Fruit fly (Drosophila melanogaster) whole organism, embryonic: ENCODE data around the gene Srp9.
A peak's percentile ranks its signal among the peaks of the same experiment; 100 is the strongest.

Experiments
- Atf-2 ChIP-seq: fragments of 200-800 bp; sonication (Bioruptor generic); optimal IDR thresholded peaks from 2 replicates; lab custom pipeline; 2016; ENCODE audit warnings: missing biosample characterization, missing genetic modification characterization
- Atf3 ChIP-seq: fragments of 200-800 bp; sonication (Bioruptor generic); optimal IDR thresholded peaks from 3 replicates; lab custom pipeline; 2016; ENCODE audit warnings: missing biosample characterization, missing genetic modification characterization
- Awh ChIP-seq: fragments of 200-800 bp; sonication (Bioruptor generic); IDR thresholded peaks from 2 replicates; pipeline ENCODE4, ENCODE4 v1.3.6; 2022; ENCODE audit warnings: missing biosample characterization, missing genetic modification characterization
- Bteb2 ChIP-seq: fragments of 200-800 bp; sonication (Bioruptor generic); optimal IDR thresholded peaks from 2 replicates; lab custom pipeline; 2016; ENCODE audit warnings: missing biosample characterization, missing genetic modification characterization
- C15 ChIP-seq: fragments of 200-800 bp; sonication (Bioruptor generic); IDR thresholded peaks from 3 replicates; pipeline ENCODE4 v1.3.6; 2022; ENCODE audit warnings: missing biosample characterization, missing genetic modification characterization
- CG10274 ChIP-seq: fragments of 200-800 bp; sonication (Bioruptor generic); optimal IDR thresholded peaks from 3 replicates; lab custom pipeline; 2017; ENCODE audit warnings: missing biosample characterization, mild to moderate bottlenecking, missing genetic modification characterization
- CG10543 ChIP-seq: fragments of 200-800 bp; sonication (Bioruptor generic); optimal IDR thresholded peaks from 3 replicates; lab custom pipeline; 2017; ENCODE audit warnings: missing biosample characterization, mild to moderate bottlenecking, missing genetic modification characterization, moderate library complexity
- CG12155 ChIP-seq: fragments of 200-800 bp; sonication (Bioruptor generic); optimal IDR thresholded peaks from 3 replicates; lab custom pipeline; 2016; ENCODE audit warnings: missing biosample characterization, missing genetic modification characterization
- CG13424 ChIP-seq: fragments of 200-800 bp; sonication (Bioruptor generic); optimal IDR thresholded peaks from 2 replicates; lab custom pipeline; 2019; ENCODE audit warnings: missing biosample characterization, mild to moderate bottlenecking, missing genetic modification characterization, moderate library complexity
- CG31441 ChIP-seq: fragments of 200-800 bp; sonication (Bioruptor generic); IDR thresholded peaks from 2 replicates; pipeline ENCODE4 v1.3.6; 2022; ENCODE audit warnings: missing biosample characterization, missing genetic modification characterization
- CG32532 ChIP-seq: fragments of 200-800 bp; sonication (Bioruptor generic); IDR thresholded peaks from 2 replicates; pipeline ENCODE4 v1.3.6; 2022; ENCODE audit warnings: missing biosample characterization, missing genetic modification characterization
- CG3847 ChIP-seq: fragments of 200-800 bp; sonication (Bioruptor generic); IDR thresholded peaks from 2 replicates; pipeline ENCODE4 v1.3.6; 2022; ENCODE audit warnings: missing biosample characterization, missing genetic modification characterization
- CG3995 ChIP-seq: fragments of 200-800 bp; sonication (Bioruptor generic); optimal IDR thresholded peaks from 3 replicates; lab custom pipeline; 2016; ENCODE audit warnings: missing biosample characterization, missing genetic modification characterization
- CG7556 ChIP-seq: fragments of 200-800 bp; sonication (Bioruptor generic); optimal IDR thresholded peaks from 2 replicates; lab custom pipeline; 2017; ENCODE audit warnings: missing biosample characterization, mild to moderate bottlenecking, missing genetic modification characterization
- CG7839 ChIP-seq: fragments of 200-800 bp; sonication (Bioruptor generic); optimal IDR thresholded peaks from 3 replicates; lab custom pipeline; 2018; ENCODE audit warnings: missing biosample characterization, mild to moderate bottlenecking, missing genetic modification characterization, moderate library complexity
- CG7987 ChIP-seq: fragments of 200-800 bp; sonication (Bioruptor generic); optimal IDR thresholded peaks from 2 replicates; lab custom pipeline; 2018; ENCODE audit warnings: missing biosample characterization, mild to moderate bottlenecking, missing genetic modification characterization, moderate library complexity
- CG9817 ChIP-seq: fragments of 200-800 bp; sonication (Bioruptor generic); optimal IDR thresholded peaks from 2 replicates; lab custom pipeline; 2018; ENCODE audit warnings: missing biosample characterization, mild to moderate bottlenecking, missing genetic modification characterization, moderate library complexity
- CG9932 ChIP-seq: fragments of 200-800 bp; sonication (Bioruptor generic); IDR thresholded peaks from 2 replicates; pipeline ENCODE4 v1.3.6; 2022; ENCODE audit warnings: missing biosample characterization, missing genetic modification characterization
- Chrac-16 ChIP-seq: fragments of 200-800 bp; sonication (Bioruptor generic); optimal IDR thresholded peaks from 3 replicates; lab custom pipeline; 2016; ENCODE audit warnings: missing biosample characterization, missing genetic modification characterization
- Dip2 ChIP-seq: fragments of 200-800 bp; sonication (Bioruptor generic); IDR thresholded peaks from 2 replicates; pipeline ENCODE4 v1.3.6; 2022; ENCODE audit warnings: missing biosample characterization, missing genetic modification characterization
- Drgx ChIP-seq: fragments of 200-800 bp; sonication (Bioruptor generic); IDR thresholded peaks from 2 replicates; pipeline ENCODE4 v1.3.6; 2022; ENCODE audit warnings: missing biosample characterization, missing genetic modification characterization
- E2f2 ChIP-seq: fragments of 200-800 bp; sonication (Bioruptor generic); IDR thresholded peaks from 2 replicates; pipeline ENCODE4 v1.3.6; 2022; ENCODE audit warnings: missing biosample characterization, missing genetic modification characterization
- Meics ChIP-seq: fragments of 200-800 bp; sonication (Bioruptor generic); optimal IDR thresholded peaks from 2 replicates; lab custom pipeline; 2017; ENCODE audit warnings: missing biosample characterization, mild to moderate bottlenecking, missing genetic modification characterization
- NFAT ChIP-seq: fragments of 200-800 bp; sonication (Bioruptor generic); IDR thresholded peaks from 2 replicates; pipeline ENCODE4 v1.3.6; 2022; ENCODE audit warnings: missing biosample characterization, missing genetic modification characterization
- Neu2 ChIP-seq: fragments of 200-800 bp; sonication (Bioruptor generic); optimal IDR thresholded peaks from 3 replicates; lab custom pipeline; 2016; ENCODE audit warnings: missing biosample characterization, missing genetic modification characterization, borderline replicate concordance
- Nf-YB ChIP-seq: fragments of 200-800 bp; sonication (Bioruptor generic); optimal IDR thresholded peaks from 3 replicates; lab custom pipeline; 2019; ENCODE audit warnings: missing biosample characterization, mild to moderate bottlenecking, missing genetic modification characterization, moderate library complexity
- Nf-YC ChIP-seq: fragments of 200-800 bp; optimal IDR thresholded peaks from 3 replicates; lab custom pipeline; 2019; ENCODE audit warnings: missing biosample characterization, mild to moderate bottlenecking, missing genetic modification characterization, moderate library complexity
- Optix ChIP-seq: fragments of 200-800 bp; sonication (Bioruptor generic); IDR thresholded peaks from 3 replicates; pipeline ENCODE4 v1.3.6; 2022; ENCODE audit warnings: missing biosample characterization, missing genetic modification characterization
- PHDP ChIP-seq: fragments of 200-800 bp; sonication (Bioruptor generic); optimal IDR thresholded peaks from 3 replicates; lab custom pipeline; 2018; ENCODE audit warnings: missing biosample characterization, mild to moderate bottlenecking, missing genetic modification characterization, moderate library complexity
- Pdp1 ChIP-seq, 2 experiments: fragments of 200-800 bp; sonication (Bioruptor generic); optimal IDR thresholded peaks; 3 replicates each; lab custom pipeline; 2016; ENCODE audit warnings: missing biosample characterization in 2 of 2, missing genetic modification characterization in 2 of 2, mild to moderate bottlenecking in 1 of 2, moderate library complexity in 1 of 2
- Rfx ChIP-seq: fragments of 200-800 bp; sonication (Bioruptor generic); IDR thresholded peaks from 2 replicates; pipeline ENCODE4 v1.3.6; 2022; ENCODE audit warnings: missing biosample characterization, missing genetic modification characterization
- Spps ChIP-seq: fragments of 200-800 bp; sonication (Bioruptor generic); optimal IDR thresholded peaks from 2 replicates; lab custom pipeline; 2018; ENCODE audit warnings: missing biosample characterization, mild to moderate bottlenecking, missing genetic modification characterization
- cato ChIP-seq: fragments of 200-800 bp; sonication (Bioruptor generic); optimal IDR thresholded peaks from 2 replicates; lab custom pipeline; 2016; ENCODE audit warnings: missing biosample characterization, missing genetic modification characterization, borderline replicate concordance
- exex ChIP-seq: fragments of 200-800 bp; sonication (Bioruptor generic); optimal IDR thresholded peaks from 4 replicates; lab custom pipeline; 2018; ENCODE audit warnings: missing biosample characterization, mild to moderate bottlenecking, missing genetic modification characterization, moderate library complexity
- eyg ChIP-seq: fragments of 200-800 bp; sonication (Bioruptor generic); optimal IDR thresholded peaks from 3 replicates; lab custom pipeline; 2016; ENCODE audit warnings: missing biosample characterization, missing genetic modification characterization
- ftz-f1 ChIP-seq: fragments of 200-800 bp; sonication (Bioruptor generic); optimal IDR thresholded peaks from 2 replicates; lab custom pipeline; 2016; ENCODE audit warnings: missing biosample characterization, missing genetic modification characterization
- grau ChIP-seq: fragments of 200-800 bp; optimal IDR thresholded peaks from 3 replicates; lab custom pipeline; 2019; ENCODE audit warnings: missing biosample characterization, mild to moderate bottlenecking, missing genetic modification characterization, moderate library complexity
- nmo ChIP-seq: fragments of 200-800 bp; sonication (Bioruptor generic); optimal IDR thresholded peaks from 2 replicates; lab custom pipeline; 2018; ENCODE audit warnings: missing biosample characterization, mild to moderate bottlenecking, missing genetic modification characterization, moderate library complexity
- pan ChIP-seq, 4 experiments: fragments of >200 bp in 3 of 4; fragments of 200-800 bp in 1 of 4; sonication (Bioruptor generic) in 1 of 4; optimal IDR thresholded peaks in 3 of 4; IDR thresholded peaks in 1 of 4; 2 replicates each; pipeline versions ENCODE4 v1.3.6 to Lab custom; 2017 to 2022; ENCODE audit warnings: missing biosample characterization in 2 of 4, missing genetic modification characterization in 2 of 4, mixed read lengths in 1 of 4
- pho ChIP-seq: fragments of 200-800 bp; sonication (Bioruptor generic); optimal IDR thresholded peaks from 2 replicates; lab custom pipeline; 2016; ENCODE audit warnings: missing biosample characterization, missing genetic modification characterization
- pros ChIP-seq: fragments of 200-800 bp; sonication (Bioruptor generic); optimal IDR thresholded peaks from 3 replicates; lab custom pipeline; 2019; ENCODE audit warnings: missing biosample characterization, mild to moderate bottlenecking, missing genetic modification characterization, moderate library complexity
- row ChIP-seq: fragments of 200-800 bp; sonication (Bioruptor generic); IDR thresholded peaks from 3 replicates; pipeline ENCODE4 v1.3.6; 2022; ENCODE audit warnings: missing biosample characterization, missing genetic modification characterization
- slbo ChIP-seq: fragments of 200-800 bp; sonication (Bioruptor generic); IDR thresholded peaks from 2 replicates; pipeline ENCODE4 v1.3.6; 2022; ENCODE audit warnings: missing biosample characterization, missing genetic modification characterization
- so ChIP-seq: fragments of 200-800 bp; sonication (Bioruptor generic); IDR thresholded peaks from 3 replicates; pipeline ENCODE4 v1.3.6; 2022; ENCODE audit warnings: missing biosample characterization, missing genetic modification characterization
- sqz ChIP-seq: fragments of 200-800 bp; sonication (Bioruptor generic); optimal IDR thresholded peaks from 3 replicates; lab custom pipeline; 2018; ENCODE audit warnings: missing biosample characterization, mild to moderate bottlenecking, missing genetic modification characterization
- stwl ChIP-seq: fragments of 200-800 bp; sonication (Bioruptor generic); optimal IDR thresholded peaks from 3 replicates; lab custom pipeline; 2018; ENCODE audit warnings: missing biosample characterization, mild to moderate bottlenecking, missing genetic modification characterization, moderate library complexity
- tll ChIP-seq, 2 experiments: fragments of 200-800 bp in 1 of 2; fragments of >200 bp in 1 of 2; sonication (Bioruptor generic) in 1 of 2; optimal IDR thresholded peaks; 2 replicates each; lab custom pipeline; 2017 to 2019; ENCODE audit warnings: missing biosample characterization in 2 of 2, missing genetic modification characterization in 2 of 2, mild to moderate bottlenecking in 1 of 2, moderate library complexity in 1 of 2
- tup ChIP-seq: fragments of 200-800 bp; sonication (Bioruptor generic); optimal IDR thresholded peaks from 2 replicates; lab custom pipeline; 2016; ENCODE audit warnings: missing biosample characterization, mild to moderate bottlenecking, missing genetic modification characterization, moderate library complexity

The Srp9 gene

DNA sequence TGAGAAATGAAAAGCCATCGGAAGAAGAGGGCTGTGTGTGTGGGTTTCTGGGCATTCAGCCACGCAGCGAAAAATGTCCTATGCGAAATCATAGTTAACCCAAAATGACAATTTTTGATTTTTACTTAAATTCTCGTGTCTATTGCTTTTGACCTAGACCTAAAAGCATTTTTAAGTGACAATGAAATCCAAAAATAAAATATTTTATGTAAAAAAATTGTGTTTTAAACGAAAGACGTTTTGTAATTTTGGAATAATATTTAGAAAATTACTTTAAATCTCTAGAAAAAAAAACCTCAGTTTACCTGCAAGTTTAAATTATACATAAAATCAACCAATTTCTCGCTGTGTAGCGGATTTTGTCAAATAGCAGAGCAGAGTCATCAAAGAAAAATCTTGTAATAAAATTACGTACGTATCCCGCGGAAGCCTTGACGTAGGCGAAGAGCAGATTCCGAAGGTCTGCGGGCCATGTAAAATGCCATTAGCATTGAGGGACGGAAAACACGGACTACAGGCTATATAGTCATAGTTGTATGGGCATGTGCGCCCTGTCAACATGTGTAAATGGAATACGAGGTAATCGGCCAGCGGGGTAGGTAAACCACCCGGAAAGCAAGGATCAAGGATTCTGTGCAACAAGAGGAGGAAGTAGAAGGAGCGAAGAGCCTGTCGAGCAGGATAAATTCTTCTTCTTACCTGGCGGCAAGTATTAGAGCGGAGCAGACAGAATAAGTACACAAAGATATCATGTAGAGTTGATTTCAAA, 26.3 kb upstream of the Srp9 start (continued):
- TF ChIP-seq tll (GFP tag; optimal IDR thresholded peaks at IDR 0.05; lab: Kevin White, UChicago) (peak in 1 of 2 experiments; percentile 76), Awh (GFP tag; lab: Robert Waterston, UW) (no peak), CG3847 (peak; percentile 28; the same call in 1 of the 2 replicates), slbo (GFP tag; lab: Robert Waterston, UW) (peak; percentile 56), sqz (GFP tag; lab: Kevin White, UChicago) (no peak), CG32532 (GFP tag; lab: Robert Waterston, UW) (peak; percentile 65), NFAT (GFP tag; lab: Robert Waterston, UW) (0 out of 2 replicates have a peak, but pooled peaks have one; percentile 17), E2f2 (GFP tag; lab: Robert Waterston, UW) (peak; percentile 19; the same call in 1 of the 2 replicates), CG10543 (GFP tag; lab: Kevin White, UChicago) (peak; percentile 10), Atf-2 (GFP tag; lab: Kevin White, UChicago) (no peak), row (GFP tag; lab: Robert Waterston, UW) (peak; percentile 52), Dip2 (GFP tag; lab: Robert Waterston, UW) (no peak), ftz-f1 (GFP tag; lab: Kevin White, UChicago) (peak; percentile 46), stwl (tag; lab: Kevin White, UChicago) (no peak), Pdp1 (GFP tag; optimal IDR thresholded peaks at IDR 0.05; lab: Kevin White, UChicago) (peak in 1 of 2 experiments; percentile 19), C15 (GFP tag; lab: Robert Waterston, UW) (0 out of 3 replicates have a peak, but pooled peaks have one; percentile 15), CG10274 (GFP tag; lab: Kevin White, UChicago) (no peak), CG9932 (GFP tag; lab: Robert Waterston, UW) (peak; percentile 46), Spps (no peak), CG7839 (tag; lab: Kevin White, UChicago) (peak; percentile 41), exex (tag; lab: Kevin White, UChicago) (no peak), nmo (GFP tag; lab: Kevin White, UChicago) (peak; percentile 8), Optix (GFP tag; lab: Robert Waterston, UW) (no peak), PHDP (tag; lab: Kevin White, UChicago) (peak; percentile 14), pho (GFP tag; lab: Kevin White, UChicago) (peak; percentile 3), pan (optimal IDR thresholded peaks at IDR 0.05; lab: Kevin White, UChicago) (no peak), pan (GFP tag; optimal IDR thresholded peaks at IDR 0.05 in 1 of 2, IDR thresholded peaks at IDR 0.05 in 1 of 2) (peak in 1 of 2 experiments; percentile 31), CG12155 (GFP tag; lab: Kevin White, UChicago) (peak; percentile 2), Atf3 (GFP tag; lab: Kevin White, UChicago) (no peak), so (GFP tag; lab: Robert Waterston, UW) (0 out of 3 replicates have a peak, but pooled peaks have one; percentile 46), CG9817 (tag; lab: Kevin White, UChicago) (peak; percentile 19), CG7987 (GFP tag; lab: Kevin White, UChicago) (no peak), Meics (GFP tag; lab: Kevin White, UChicago) (peak; percentile 33), CG3995 (no peak), Neu2 (GFP tag; lab: Kevin White, UChicago) (no peak), tup (no peak), grau (tag; lab: Kevin White, UChicago) (peak; percentile 43), Drgx (peak; percentile 9; the same call in 1 of the 2 replicates), Bteb2 (GFP tag; lab: Kevin White, UChicago) (no peak), cato (GFP tag; lab: Kevin White, UChicago) (no peak), CG31441 (GFP tag; lab: Robert Waterston, UW) (0 out of 2 replicates have a peak, but pooled peaks have one; percentile 25), eyg (no peak), Chrac-16 (no peak), Rfx (GFP tag; lab: Robert Waterston, UW) (peak; percentile 58), Nf-YB (GFP tag; lab: Kevin White, UChicago) (no peak), CG13424 (peak; percentile 24), Nf-YC (tag; lab: Kevin White, UChicago) (peak; percentile 8), CG7556 (peak; percentile 54), pros (GFP tag; lab: Kevin White, UChicago) (peak; percentile 66)
